Worm (Caenorhabditis elegans) whole organism, young adult: ENCODE measurements around the gene Y26E6A.3.

Experiments used
- B0019.2 ChIP-seq: fragments of 200-800 bp; sonication (Bioruptor generic); conservative IDR thresholded peaks from 2 replicates; pipeline ENCODE4 v1.3.6; 2022; ENCODE audit warnings: missing genetic modification reagents, missing genetic modification characterization, missing compliant biosample characterization
- B0336.3 ChIP-seq: fragments of 200-800 bp; sonication (Bioruptor generic); IDR thresholded peaks from 2 replicates; pipeline ENCODE4 v1.3.6; 2022; ENCODE audit warnings: missing genetic modification characterization, missing compliant biosample characterization
- F37B4.10 ChIP-seq: fragments of 200-800 bp; sonication (Bioruptor generic); IDR thresholded peaks from 2 replicates; pipeline ENCODE4 v1.3.6; 2022; ENCODE audit warnings: missing genetic modification characterization, missing compliant biosample characterization
- F57C9.4 ChIP-seq: sonication (generic microtip); optimal IDR thresholded peaks from 2 replicates; lab custom pipeline; 2017; ENCODE audit warnings: mild to moderate bottlenecking, missing genetic modification characterization, missing compliant biosample characterization
- K11D2.4 ChIP-seq: fragments of 200-800 bp; sonication (Bioruptor generic); IDR thresholded peaks from 2 replicates; pipeline ENCODE4 v1.3.6; 2022; ENCODE audit warnings: missing genetic modification reagents, missing genetic modification characterization, missing compliant biosample characterization
- T07F8.4 ChIP-seq: sonication (generic microtip); optimal IDR thresholded peaks from 2 replicates; lab custom pipeline; 2016; ENCODE audit warnings: mild to moderate bottlenecking, missing genetic modification characterization, moderate library complexity, missing compliant biosample characterization
- Y53G8AR.9 ChIP-seq: fragments of 200-800 bp; sonication (Bioruptor generic); conservative IDR thresholded peaks from 2 replicates; pipeline ENCODE4 v1.3.6; 2022; ENCODE audit warnings: missing genetic modification reagents, missing genetic modification characterization, missing compliant biosample characterization
- Y56A3A.18 ChIP-seq: fragments of 200-800 bp; sonication (Bioruptor generic); IDR thresholded peaks from 2 replicates; pipeline ENCODE4 v1.3.6; 2022; ENCODE audit warnings: missing genetic modification reagents, missing genetic modification characterization, missing compliant biosample characterization
- ZK185.1 ChIP-seq: sonication (generic microtip); optimal IDR thresholded peaks from 2 replicates; lab custom pipeline; 2016; ENCODE audit warnings: mild to moderate bottlenecking, missing genetic modification characterization, missing compliant biosample characterization; ENCODE audit not compliant: poor library complexity, severe bottlenecking
- attf-5 ChIP-seq: fragments of 200-800 bp; sonication (Bioruptor generic); optimal IDR thresholded peaks from 2 replicates; lab custom pipeline; 2018; ENCODE audit warnings: mild to moderate bottlenecking, missing genetic modification characterization, missing compliant biosample characterization
- ccch-3 ChIP-seq: fragments of 200-800 bp; sonication (Bioruptor generic); optimal IDR thresholded peaks from 2 replicates; lab custom pipeline; 2018; ENCODE audit warnings: mild to moderate bottlenecking, missing genetic modification characterization, missing compliant biosample characterization
- cebp-1 ChIP-seq, 2 experiments: fragments of 200-800 bp in 1 of 2; sonication (Bioruptor generic) in 1 of 2; sonication (generic microtip) in 1 of 2; IDR thresholded peaks in 1 of 2; optimal IDR thresholded peaks in 1 of 2; 2 replicates each; pipeline versions ENCODE4 v1.3.6 to Lab custom; 2017 to 2022; ENCODE audit warnings: missing compliant biosample characterization in 2 of 2, missing genetic modification characterization in 2 of 2, mild to moderate bottlenecking in 1 of 2, missing genetic modification reagents in 1 of 2, moderate library complexity in 1 of 2
- ceh-100 ChIP-seq: fragments of 200-800 bp; sonication (Bioruptor generic); IDR thresholded peaks from 2 replicates; pipeline ENCODE4 v1.3.6; 2022; ENCODE audit warnings: missing genetic modification reagents, missing genetic modification characterization, missing compliant biosample characterization
- ceh-27 ChIP-seq: fragments of 200-800 bp; sonication (Bioruptor generic); optimal IDR thresholded peaks from 2 replicates; lab custom pipeline; 2018; ENCODE audit warnings: mild to moderate bottlenecking, missing genetic modification characterization, moderate library complexity, missing compliant biosample characterization
- ceh-40 ChIP-seq: fragments of 200-800 bp; sonication (Bioruptor generic); IDR thresholded peaks from 2 replicates; pipeline ENCODE4 v1.3.6; 2022; ENCODE audit warnings: missing genetic modification characterization, missing compliant biosample characterization
- ceh-79 ChIP-seq: sonication (generic microtip); optimal IDR thresholded peaks from 2 replicates; lab custom pipeline; 2017; ENCODE audit warnings: mild to moderate bottlenecking, missing genetic modification characterization, missing compliant biosample characterization
- ceh-91 ChIP-seq: fragments of 200-800 bp; sonication (Bioruptor generic); IDR thresholded peaks from 2 replicates; pipeline ENCODE4 v1.3.6; 2022; ENCODE audit warnings: missing genetic modification reagents, missing genetic modification characterization, missing compliant biosample characterization
- chd-7 ChIP-seq: sonication (generic microtip); optimal IDR thresholded peaks from 2 replicates; lab custom pipeline; 2016; ENCODE audit warnings: mild to moderate bottlenecking, missing genetic modification characterization, moderate library complexity, missing compliant biosample characterization
- dox-1 ChIP-seq: fragments of 200-800 bp; sonication (Bioruptor generic); IDR thresholded peaks from 2 replicates; pipeline ENCODE4 v1.3.6; 2022; ENCODE audit warnings: missing genetic modification reagents, missing genetic modification characterization, missing compliant biosample characterization
- egl-18 ChIP-seq: fragments of 200-800 bp; sonication (Bioruptor generic); IDR thresholded peaks from 2 replicates; pipeline ENCODE4 v1.3.6; 2022; ENCODE audit warnings: missing genetic modification reagents, missing genetic modification characterization, missing compliant biosample characterization
- egrh-3 ChIP-seq: fragments of 200-800 bp; sonication (Bioruptor generic); IDR thresholded peaks from 2 replicates; pipeline ENCODE4 v1.3.6; 2022; ENCODE audit warnings: missing genetic modification reagents, missing genetic modification characterization, missing compliant biosample characterization
- fkh-3 ChIP-seq: sonication (generic microtip); optimal IDR thresholded peaks from 2 replicates; lab custom pipeline; 2016; ENCODE audit warnings: mild to moderate bottlenecking, missing genetic modification characterization, missing compliant biosample characterization
- hmg-1.2 ChIP-seq: fragments of 200-800 bp; sonication (Bioruptor generic); IDR thresholded peaks from 2 replicates; pipeline ENCODE4 v1.3.6; 2022; ENCODE audit warnings: missing genetic modification reagents, missing genetic modification characterization, missing compliant biosample characterization
- hmg-20 ChIP-seq: fragments of 200-800 bp; sonication (Bioruptor generic); IDR thresholded peaks from 2 replicates; pipeline ENCODE4 v1.3.6; 2022; ENCODE audit warnings: missing genetic modification reagents, missing genetic modification characterization, missing compliant biosample characterization
- lin-40 ChIP-seq: sonication (generic microtip); optimal IDR thresholded peaks from 2 replicates; lab custom pipeline; 2016; ENCODE audit warnings: missing genetic modification characterization, mild to moderate bottlenecking, missing compliant biosample characterization, missing genotype, missing genetic modification reagents
- lin-54 ChIP-seq: fragments of 200-800 bp; sonication (Bioruptor generic); optimal IDR thresholded peaks from 2 replicates; lab custom pipeline; 2018; ENCODE audit warnings: mild to moderate bottlenecking, missing genetic modification characterization, missing compliant biosample characterization
- lsl-1 ChIP-seq: fragments of 200-800 bp; sonication (Bioruptor generic); optimal IDR thresholded peaks from 2 replicates; lab custom pipeline; 2018; ENCODE audit warnings: mild to moderate bottlenecking, missing genetic modification characterization, moderate library complexity, missing compliant biosample characterization
- madf-10 ChIP-seq: sonication (generic microtip); optimal IDR thresholded peaks from 2 replicates; lab custom pipeline; 2016; ENCODE audit warnings: mild to moderate bottlenecking, missing genetic modification characterization, missing compliant biosample characterization
- madf-6 ChIP-seq: fragments of 200-800 bp; sonication (Bioruptor generic); IDR thresholded peaks from 2 replicates; pipeline ENCODE4 v1.3.6; 2022; ENCODE audit warnings: missing genetic modification reagents, missing genetic modification characterization, missing compliant biosample characterization
- madf-8 ChIP-seq: fragments of 200-800 bp; sonication (Bioruptor generic); conservative IDR thresholded peaks from 2 replicates; pipeline ENCODE4 v1.3.6; 2022; ENCODE audit warnings: missing genetic modification reagents, missing genetic modification characterization, missing compliant biosample characterization
- mcd-1 ChIP-seq: fragments of 200-800 bp; sonication (Bioruptor generic); IDR thresholded peaks from 2 replicates; pipeline ENCODE4 v1.3.6; 2022; ENCODE audit warnings: missing genetic modification reagents, missing genetic modification characterization, missing compliant biosample characterization
- nhr-179 ChIP-seq: sonication (generic microtip); optimal IDR thresholded peaks from 2 replicates; lab custom pipeline; 2016; ENCODE audit warnings: mild to moderate bottlenecking, missing genetic modification characterization, missing compliant biosample characterization
- nhr-80 ChIP-seq: sonication (generic microtip); optimal IDR thresholded peaks from 2 replicates; lab custom pipeline; 2016; ENCODE audit warnings: missing genetic modification characterization, missing compliant biosample characterization
- nhr-90 ChIP-seq: sonication (generic microtip); optimal IDR thresholded peaks from 2 replicates; lab custom pipeline; 2016; ENCODE audit warnings: missing genotype, mild to moderate bottlenecking, missing genetic modification characterization, missing compliant biosample characterization
- rcor-1 ChIP-seq: fragments of 200-800 bp; sonication (Bioruptor generic); IDR thresholded peaks from 2 replicates; pipeline ENCODE4 v1.3.6; 2022; ENCODE audit warnings: missing genetic modification reagents, missing genetic modification characterization, missing compliant biosample characterization
- rec-8 ChIP-seq, 2 experiments: sonication (generic microtip); optimal IDR thresholded peaks; 2 replicates each; lab custom pipeline; 2016; ENCODE audit warnings: mild to moderate bottlenecking in 2 of 2, missing genetic modification characterization in 2 of 2, missing genetic modification reagents in 2 of 2, missing genotype in 2 of 2, missing biosample characterization in 1 of 2, missing compliant biosample characterization in 1 of 2, moderate library complexity in 1 of 2
- snpc-1.1 ChIP-seq: sonication (generic microtip); optimal IDR thresholded peaks from 2 replicates; lab custom pipeline; 2017; ENCODE audit warnings: missing genetic modification characterization, mild to moderate bottlenecking, missing compliant biosample characterization, antibody characterized with exemption, moderate library complexity, missing genotype, missing genetic modification reagents; ENCODE audit not compliant: insufficient read depth
- somi-1 ChIP-seq: fragments of 200-800 bp; sonication (Bioruptor generic); optimal IDR thresholded peaks from 2 replicates; lab custom pipeline; 2018; ENCODE audit warnings: mild to moderate bottlenecking, missing genetic modification characterization, missing compliant biosample characterization
- tbp1 ChIP-seq: fragments of 200-800 bp; sonication (Bioruptor generic); optimal IDR thresholded peaks from 2 replicates; lab custom pipeline; 2018; ENCODE audit warnings: mild to moderate bottlenecking, missing genetic modification characterization, missing compliant biosample characterization
- zfh-2 ChIP-seq: fragments of 200-800 bp; sonication (Bioruptor generic); conservative IDR thresholded peaks from 2 replicates; pipeline ENCODE4 v1.3.6; 2022; ENCODE audit warnings: missing genetic modification reagents, missing genetic modification characterization, missing compliant biosample characterization
- ztf-22 ChIP-seq: fragments of 200-800 bp; sonication (Bioruptor generic); optimal IDR thresholded peaks from 2 replicates; lab custom pipeline; 2018; ENCODE audit warnings: mild to moderate bottlenecking, missing genetic modification characterization, moderate library complexity, missing compliant biosample characterization
- ztf-25 ChIP-seq: fragments of 200-800 bp; sonication (Bioruptor generic); IDR thresholded peaks from 2 replicates; pipeline ENCODE4 v1.3.6; 2022; ENCODE audit warnings: missing genetic modification reagents, missing genetic modification characterization, missing compliant biosample characterization
- ztf-26 ChIP-seq: sonication (generic microtip); optimal IDR thresholded peaks from 2 replicates; lab custom pipeline; 2017; ENCODE audit warnings: missing genetic modification characterization, missing compliant biosample characterization

Y26E6A.3 gene

ce11 chrX:13926029-13926428 is 16.3 kb upstream of the Y26E6A.3 start, which contains the start of gene meg-2:
Gene meg-2 (minus strand): TSS chrX:13926129.
- TF ChIP-seq nhr-90 (tag; lab: Kevin White, UChicago) (no peak), madf-6 (GFP tag; lab: Robert Waterston, UW) (no peak), cebp-1 (GFP tag; IDR thresholded peaks at IDR 0.05; lab: Robert Waterston, UW) (no peak), cebp-1 (tag; optimal IDR thresholded peaks at IDR 0.05; lab: Kevin White, UChicago) (peak; percentile 77), lsl-1 (GFP tag; lab: Kevin White, UChicago) (no peak)
- TF ChIP-seq, all 124 proteins: peak for 1

DNA sequence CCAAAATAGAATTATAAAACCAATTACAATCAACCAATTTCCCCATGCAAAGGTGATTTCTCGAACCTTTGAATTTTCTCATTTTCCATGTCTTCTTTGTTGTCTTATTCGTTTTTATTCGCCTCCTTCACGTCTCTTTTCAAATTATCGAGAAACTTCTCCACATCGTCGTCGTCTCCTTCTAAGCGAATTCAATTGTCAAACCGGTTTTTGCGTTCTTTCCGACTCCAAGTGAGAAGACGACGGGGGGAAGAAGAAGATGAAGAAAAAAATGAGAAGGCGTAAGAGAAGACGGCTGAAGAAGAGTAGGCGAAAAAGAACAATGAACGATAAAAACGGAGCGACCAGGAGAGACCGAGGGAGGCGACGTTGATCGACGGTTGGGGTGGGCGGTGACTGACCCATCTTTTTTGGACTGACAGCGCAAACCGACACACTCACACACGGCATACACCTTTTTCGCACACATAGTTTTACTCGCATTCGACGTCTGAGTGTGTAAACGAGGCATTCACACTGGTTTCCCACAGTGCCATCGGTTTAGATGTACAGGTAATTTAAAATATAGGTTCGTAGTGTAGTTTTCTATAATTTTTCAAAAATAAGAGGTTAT is 10.7 kb upstream of the Y26E6A.3 start:
- TF ChIP-seq dox-1 (GFP tag; lab: Robert Waterston, UW) (peak; percentile 43; the same call in 1 of the 2 replicates), zfh-2 (GFP tag; lab: Robert Waterston, UW) (peak; percentile 60; the same call in 1 of the 2 replicates), lin-40 (peak; percentile 85), rcor-1 (GFP tag; lab: Robert Waterston, UW) (0 out of 2 replicates have a peak, but pooled peaks have one; percentile 35), hmg-20 (no peak), B0336.3 (GFP tag; lab: Robert Waterston, UW) (no peak), F37B4.10 (GFP tag; lab: Robert Waterston, UW) (no peak), chd-7 (tag; lab: Kevin White, UChicago) (peak; percentile 54), mcd-1 (GFP tag; lab: Robert Waterston, UW) (peak; percentile 32; the same call in 1 of the 2 replicates), ztf-26 (tag; lab: Kevin White, UChicago) (peak; percentile 46), nhr-80 (peak; percentile 63), ceh-79 (tag; lab: Kevin White, UChicago) (no peak), ZK185.1 (tag; lab: Kevin White, UChicago) (no peak), ceh-27 (GFP tag; lab: Kevin White, UChicago) (peak; percentile 66), attf-5 (no peak), madf-10 (peak; percentile 2), nhr-179 (tag; lab: Kevin White, UChicago) (no peak), somi-1 (GFP tag; lab: Kevin White, UChicago) (peak; percentile 75), egl-18 (no peak)

ce11 chrX:13918143-13918542 is 8.4 kb upstream of the Y26E6A.3 start:
- TF ChIP-seq egrh-3 (GFP tag; lab: Robert Waterston, UW) (no peak), snpc-1.1 (tag; lab: Kevin White, UChicago) (no peak), ceh-100 (GFP tag; lab: Robert Waterston, UW) (no peak), ceh-91 (no peak), ceh-79 (tag; lab: Kevin White, UChicago) (no peak), ztf-25 (GFP tag; lab: Robert Waterston, UW) (no peak), rcor-1 (GFP tag; lab: Robert Waterston, UW) (no peak), madf-8 (GFP tag; lab: Robert Waterston, UW) (no peak), Y56A3A.18 (GFP tag; lab: Robert Waterston, UW) (no peak), tbp1 (no peak), B0019.2 (GFP tag; lab: Robert Waterston, UW) (0 out of 2 replicates have a peak, but pooled peaks have one; percentile 2), rec-8 (tag; optimal IDR thresholded peaks at IDR 0.05; lab: Kevin White, UChicago) (no peak), egl-18 (no peak), lin-54 (GFP tag; lab: Kevin White, UChicago) (peak; percentile 47), ztf-22 (no peak), K11D2.4 (GFP tag; lab: Robert Waterston, UW) (no peak), F57C9.4 (no peak), T07F8.4 (tag; lab: Kevin White, UChicago) (no peak), B0336.3 (GFP tag; lab: Robert Waterston, UW) (no peak), ccch-3 (GFP tag; lab: Kevin White, UChicago) (no peak), hmg-1.2 (no peak), Y53G8AR.9 (GFP tag; lab: Robert Waterston, UW) (no peak), ceh-40 (GFP tag; lab: Robert Waterston, UW) (no peak), fkh-3 (tag; lab: Kevin White, UChicago) (no peak)
